Worm (Caenorhabditis elegans) whole organism, late embryonic: ENCODE data around the gene npax-3.

ENCODE experiments used
- ceh-30 ChIP-seq: fragments of 150-350 bp; optimal IDR thresholded peaks from 2 replicates; lab custom pipeline; 2014; ENCODE audit warnings: missing biosample characterization, missing genetic modification characterization
- eyg-1 ChIP-seq: sonication (generic microtip); optimal IDR thresholded peaks from 2 replicates; lab custom pipeline; 2016; ENCODE audit warnings: missing genotype, missing genetic modification characterization, missing compliant biosample characterization
- pag-3 ChIP-seq: sonication (generic microtip); optimal IDR thresholded peaks from 2 replicates; lab custom pipeline; 2016; ENCODE audit warnings: missing compliant biosample characterization, missing genetic modification characterization, borderline replicate concordance
- pha-4 ChIP-seq: fragments of 150-350 bp; optimal IDR thresholded peaks from 2 replicates; lab custom pipeline; 2018; ENCODE audit warnings: missing biosample characterization, missing genetic modification reagents, missing genetic modification characterization
- sox-2 ChIP-seq: fragments of 200-800 bp; sonication (Bioruptor generic); IDR thresholded peaks from 2 replicates; pipeline ENCODE4 v1.3.6; 2022; ENCODE audit warnings: missing genetic modification reagents, missing genetic modification characterization, missing compliant biosample characterization

ce11 chrIV:10842705-10843364 lies 14.9 kb upstream of the npax-3 start, which contains the start of gene T11G6.5:
- TF ChIP-seq ceh-30 (no peak), pag-3 (no peak), pha-4 (tag; lab: Kevin White, UChicago) (no peak), eyg-1 (tag; lab: Kevin White, UChicago) (no peak), sox-2 (GFP tag; lab: Robert Waterston, UW) (no peak)
